Worm (Caenorhabditis elegans) whole organism, L2 larva: ENCODE measurements around the gene srw-60.
A peak's percentile ranks its signal among the peaks of the same experiment; 100 is the strongest.

Experiments
- C34F6.9 ChIP-seq: fragments of 150-350 bp; optimal IDR thresholded peaks from 2 replicates; lab custom pipeline; 2014; ENCODE audit warnings: missing biosample characterization, missing genetic modification characterization
- F13H6.1 ChIP-seq: sonication (generic microtip); optimal IDR thresholded peaks from 2 replicates; lab custom pipeline; 2016; ENCODE audit warnings: missing genetic modification characterization, missing compliant biosample characterization
- ZK546.5 ChIP-seq: sonication (generic microtip); optimal IDR thresholded peaks from 2 replicates; lab custom pipeline; 2017; ENCODE audit warnings: missing biosample characterization, missing genetic modification characterization
- alr-1 ChIP-seq: fragments of 150-350 bp; optimal IDR thresholded peaks from 2 replicates; lab custom pipeline; 2014; ENCODE audit warnings: missing biosample characterization, missing genetic modification characterization
- aly-2 ChIP-seq: fragments of 150-350 bp; optimal IDR thresholded peaks from 2 replicates; lab custom pipeline; 2014; ENCODE audit warnings: missing biosample characterization, missing genetic modification characterization
- ama-1 ChIP-seq: fragments of 150-350 bp; optimal IDR thresholded peaks from 2 replicates; lab custom pipeline; 2018; ENCODE audit warnings: inconsistent platforms
- blmp-1 ChIP-seq: sonication (generic microtip); optimal IDR thresholded peaks from 2 replicates; lab custom pipeline; 2017; ENCODE audit warnings: missing genetic modification characterization, mild to moderate bottlenecking, missing compliant biosample characterization, antibody characterized with exemption, moderate library complexity; ENCODE audit not compliant: insufficient read depth
- ceh-16 ChIP-seq: fragments of 150-350 bp; optimal IDR thresholded peaks from 2 replicates; lab custom pipeline; 2014; ENCODE audit warnings: missing biosample characterization, missing genetic modification characterization
- crh-2 ChIP-seq: sonication (generic microtip); optimal IDR thresholded peaks from 2 replicates; lab custom pipeline; 2017; ENCODE audit warnings: missing biosample characterization, missing genetic modification characterization
- dmd-4 ChIP-seq: sonication (generic microtip); optimal IDR thresholded peaks from 2 replicates; lab custom pipeline; 2017; ENCODE audit warnings: missing biosample characterization, missing genetic modification characterization
- egl-27 ChIP-seq: sonication (generic microtip); optimal IDR thresholded peaks from 3 replicates; lab custom pipeline; 2017; ENCODE audit warnings: missing biosample characterization, missing genetic modification reagents, missing genetic modification characterization
- elt-1 ChIP-seq: fragments of 150-350 bp; optimal IDR thresholded peaks from 2 replicates; lab custom pipeline; 2014; ENCODE audit warnings: missing biosample characterization, missing genetic modification characterization
- elt-3 ChIP-seq: sonication (generic microtip); optimal IDR thresholded peaks from 2 replicates; lab custom pipeline; 2017; ENCODE audit warnings: missing biosample characterization, missing genetic modification characterization
- fos-1 ChIP-seq: fragments of 150-350 bp; optimal IDR thresholded peaks from 2 replicates; lab custom pipeline; 2014; ENCODE audit warnings: missing biosample characterization, missing genetic modification characterization
- lin-11 ChIP-seq: fragments of 150-350 bp; sonication (generic microtip); optimal IDR thresholded peaks from 2 replicates; lab custom pipeline; 2014; ENCODE audit warnings: missing biosample characterization, missing genetic modification characterization, inconsistent platforms, mixed read lengths
- lin-13 ChIP-seq: fragments of 150-350 bp; optimal IDR thresholded peaks from 2 replicates; lab custom pipeline; 2014; ENCODE audit warnings: missing biosample characterization, missing genetic modification reagents, missing genetic modification characterization
- lin-39 ChIP-seq: fragments of 150-350 bp; optimal IDR thresholded peaks from 2 replicates; lab custom pipeline; 2014; ENCODE audit warnings: missing biosample characterization, missing genetic modification reagents, missing genetic modification characterization
- mbf-1 ChIP-seq: sonication (generic microtip); optimal IDR thresholded peaks from 2 replicates; lab custom pipeline; 2017; ENCODE audit warnings: missing biosample characterization, missing genetic modification characterization
- mdl-1 ChIP-seq, 2 experiments: fragments of 150-350 bp in 1 of 2; sonication (generic microtip) in 1 of 2; optimal IDR thresholded peaks; 2 replicates each; lab custom pipeline; 2017; ENCODE audit warnings: missing biosample characterization in 2 of 2, missing genetic modification characterization in 2 of 2
- nhr-10 ChIP-seq: sonication (generic microtip); optimal IDR thresholded peaks from 2 replicates; lab custom pipeline; 2017; ENCODE audit warnings: missing biosample characterization, missing genetic modification characterization
- nhr-23 ChIP-seq: fragments of 150-350 bp; optimal IDR thresholded peaks from 2 replicates; lab custom pipeline; 2014; ENCODE audit warnings: missing biosample characterization, missing genetic modification reagents, missing genetic modification characterization
- nhr-25 ChIP-seq: fragments of 150-350 bp; sonication (generic microtip); optimal IDR thresholded peaks from 3 replicates; lab custom pipeline; 2014; ENCODE audit warnings: missing biosample characterization, missing genetic modification characterization
- nhr-6 ChIP-seq: fragments of 150-350 bp; optimal IDR thresholded peaks from 2 replicates; lab custom pipeline; 2014; ENCODE audit warnings: missing biosample characterization, missing genetic modification characterization
- peb-1 ChIP-seq: fragments of 150-350 bp; optimal IDR thresholded peaks from 2 replicates; lab custom pipeline; 2014; ENCODE audit warnings: missing biosample characterization, missing genetic modification characterization
- sem-4 ChIP-seq: fragments of 150-350 bp; optimal IDR thresholded peaks from 2 replicates; lab custom pipeline; 2014; ENCODE audit warnings: missing biosample characterization, missing genetic modification reagents, missing genetic modification characterization
- sma-3 ChIP-seq: sonication (generic microtip); optimal IDR thresholded peaks from 2 replicates; lab custom pipeline; 2016; ENCODE audit warnings: missing genetic modification reagents, missing genetic modification characterization, missing compliant biosample characterization
- sma-9 ChIP-seq, 2 experiments: fragments of 150-350 bp in 1 of 2; sonication (generic microtip) in 1 of 2; optimal IDR thresholded peaks; 2 replicates each; lab custom pipeline; 2014 to 2016; ENCODE audit warnings: missing genetic modification characterization in 2 of 2, mild to moderate bottlenecking in 1 of 2, missing biosample characterization in 1 of 2, missing compliant biosample characterization in 1 of 2, missing genetic modification reagents in 1 of 2, moderate library complexity in 1 of 2
- snpc-4 ChIP-seq: fragments of 150-350 bp; optimal IDR thresholded peaks from 2 replicates; lab custom pipeline; 2014; ENCODE audit warnings: missing biosample characterization, missing genetic modification characterization
- unc-55 ChIP-seq: fragments of 150-350 bp; sonication (generic microtip); optimal IDR thresholded peaks from 3 replicates; lab custom pipeline; 2014; ENCODE audit warnings: missing biosample characterization, missing genetic modification reagents, missing genetic modification characterization
- unc-62 ChIP-seq: fragments of 150-350 bp; optimal IDR thresholded peaks from 2 replicates; lab custom pipeline; 2014; ENCODE audit warnings: missing biosample characterization, missing genetic modification reagents, missing genetic modification characterization
- zag-1 ChIP-seq: fragments of 150-350 bp; optimal IDR thresholded peaks from 2 replicates; lab custom pipeline; 2014; ENCODE audit warnings: missing biosample characterization, missing genetic modification characterization
- ztf-11 ChIP-seq: sonication (generic microtip); optimal IDR thresholded peaks from 2 replicates; lab custom pipeline; 2017; ENCODE audit warnings: missing biosample characterization, missing genetic modification characterization
- ztf-4 ChIP-seq: fragments of 150-350 bp; optimal IDR thresholded peaks from 2 replicates; lab custom pipeline; 2014; ENCODE audit warnings: missing biosample characterization, missing genetic modification characterization

The srw-60 gene

ce11 chrII:2921860-2922259, 36.5 kb upstream of the srw-60 start:
- no peak for TF ChIP-seq C34F6.9 (tag; lab: Kevin White, UChicago)
- TF ChIP-seq unc-62 (GFP tag; lab: Kevin White, UChicago): no peak
- no peak for TF ChIP-seq peb-1 (tag; lab: Kevin White, UChicago)
- TF ChIP-seq aly-2 (tag; lab: Kevin White, UChicago): no peak
- no peak for TF ChIP-seq ama-1
- no peak for TF ChIP-seq alr-1 (tag; lab: Kevin White, UChicago)

ce11 chrII:2922359-2922758, 36.0 kb upstream of the srw-60 start:
- TF ChIP-seq sma-3 (GFP tag; lab: Kevin White, UChicago): no peak
- TF ChIP-seq zag-1: no peak
- TF ChIP-seq snpc-4 (tag; lab: Kevin White, UChicago): no peak
- TF ChIP-seq crh-2 (tag; lab: Kevin White, UChicago): peak; percentile 42
- peak; percentile 41 for TF ChIP-seq fos-1

DNA sequence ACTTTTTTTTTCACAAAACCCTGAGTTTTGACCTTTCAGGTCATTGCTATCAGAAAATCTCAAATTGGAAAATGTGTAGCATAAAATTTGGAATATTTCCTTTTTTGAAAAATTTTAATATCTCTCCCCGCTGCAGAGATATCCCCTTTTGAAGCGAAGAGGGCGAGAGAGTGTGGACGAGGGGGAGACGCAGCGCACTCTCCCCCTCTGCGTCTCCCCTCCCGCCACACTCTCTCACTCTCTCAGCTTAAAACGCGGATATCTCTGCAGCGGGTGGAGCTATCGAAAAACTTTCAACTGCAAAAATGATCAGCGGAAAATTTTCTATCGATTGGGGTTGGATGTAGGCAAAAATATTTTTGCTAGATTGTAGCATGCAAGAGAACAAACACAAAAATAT, 35.6 kb upstream of the srw-60 start:
- TF ChIP-seq zag-1: no peak
- no peak for TF ChIP-seq lin-11 (tag; lab: Kevin White, UChicago)
- no peak for TF ChIP-seq elt-1 (tag; lab: Kevin White, UChicago)
- TF ChIP-seq sma-9 (GFP tag; optimal IDR thresholded peaks at IDR 0.05; lab: Kevin White, UChicago): no peak
- TF ChIP-seq sma-9 (tag; optimal IDR thresholded peaks at IDR 0.05; lab: Kevin White, UChicago): no peak
- TF ChIP-seq mbf-1 (tag; lab: Kevin White, UChicago): no peak
- TF ChIP-seq nhr-6 (tag; lab: Kevin White, UChicago): no peak
- TF ChIP-seq F13H6.1 (tag; lab: Kevin White, UChicago): no peak
- no peak for TF ChIP-seq sem-4 (tag; lab: Kevin White, UChicago)
- TF ChIP-seq lin-13: no peak
- no peak for TF ChIP-seq ztf-4
- no peak for TF ChIP-seq unc-55
- TF ChIP-seq egl-27 (tag; lab: Kevin White, UChicago): no peak
- TF ChIP-seq aly-2 (tag; lab: Kevin White, UChicago): no peak
- no peak for TF ChIP-seq dmd-4
- TF ChIP-seq mdl-1 (tag; optimal IDR thresholded peaks at IDR 0.05; lab: Kevin White, UChicago): no peak

ce11 chrII:2923617-2924016, 34.8 kb upstream of the srw-60 start, which contains the start of gene ZK355.2:
Gene ZK355.2, plus strand, starts transcription at chrII:2923917.
- no peak for TF ChIP-seq alr-1 (tag; lab: Kevin White, UChicago)
- peak; percentile 5 for TF ChIP-seq fos-1

DNA sequence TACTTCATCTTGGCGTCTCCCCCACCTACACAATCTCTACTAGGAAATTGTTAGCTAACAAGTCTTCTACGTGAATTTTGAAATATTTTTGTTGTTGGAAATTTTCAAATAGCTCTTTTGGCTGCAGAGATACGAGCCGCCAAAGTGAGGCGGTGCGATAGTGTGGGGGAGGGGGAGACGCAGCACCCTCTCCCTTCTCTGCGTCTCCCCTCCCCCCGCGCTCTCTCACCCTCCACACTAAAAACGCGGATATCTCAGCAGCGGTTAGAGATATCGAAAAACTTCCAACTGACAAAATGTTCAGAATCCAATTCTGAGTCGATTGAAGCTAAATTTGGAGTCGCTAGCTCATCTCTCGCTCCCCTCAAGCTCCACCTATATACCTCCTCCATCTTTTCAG, 33.4 kb upstream of the srw-60 start:
- TF ChIP-seq snpc-4 (tag; lab: Kevin White, UChicago): no peak
- TF ChIP-seq elt-3: no peak
- no peak for TF ChIP-seq lin-39 (tag; lab: Kevin White, UChicago)
- TF ChIP-seq unc-62 (GFP tag; lab: Kevin White, UChicago): no peak
- TF ChIP-seq sma-3 (GFP tag; lab: Kevin White, UChicago): no peak
- TF ChIP-seq nhr-10: no peak
- TF ChIP-seq ceh-16 (tag; lab: Kevin White, UChicago): no peak
- no peak for TF ChIP-seq crh-2 (tag; lab: Kevin White, UChicago)
- TF ChIP-seq blmp-1 (tag; lab: Kevin White, UChicago): no peak
- TF ChIP-seq ZK546.5 (tag; lab: Kevin White, UChicago): no peak
- TF ChIP-seq lin-11 (tag; lab: Kevin White, UChicago): no peak
- TF ChIP-seq, all 48 proteins: peak for 0

- TF ChIP-seq ztf-11 (tag; lab: Kevin White, UChicago): no peak
- TF ChIP-seq crh-2 (tag; lab: Kevin White, UChicago): no peak
- TF ChIP-seq alr-1 (tag; lab: Kevin White, UChicago): no peak
- TF ChIP-seq nhr-23 (tag; lab: Kevin White, UChicago): no peak
- TF ChIP-seq blmp-1 (tag; lab: Kevin White, UChicago): no peak
- no peak for TF ChIP-seq mdl-1 (tag; optimal IDR thresholded peaks at IDR 0.05; lab: Kevin White, UChicago)
- TF ChIP-seq nhr-25 (tag; lab: Kevin White, UChicago): no peak
These were observed 32.4 kb upstream of the srw-60 start for ce11 chrII:2925806-2926558.
